Fruit fly (Drosophila melanogaster): ENCODE measurements around the gene not.
A peak's percentile ranks its signal among the peaks of the same experiment; 100 is the strongest.

Gene not

dm6 chr3L:18620988-18621734, 768 bp downstream of the not start (continued):
- peak; percentile 4 for TF ChIP-seq Blimp-1 (GFP tag; optimal IDR thresholded peaks at IDR 0.05)
- TF ChIP-seq CG7368 (GFP tag; optimal IDR thresholded peaks at IDR 0.05), result peak; percentile 27
- TF ChIP-seq CG8119 (GFP tag; IDR thresholded peaks at IDR 0.05), result no peak
- TF ChIP-seq svp (GFP tag), result peak; percentile 96
- TF ChIP-seq CG9139 (GFP tag; optimal IDR thresholded peaks at IDR 0.05), result no peak
- peak; percentile 54 for TF ChIP-seq CG6792 (GFP tag; optimal IDR thresholded peaks at IDR 0.05)
- peak; percentile 19 for TF ChIP-seq Eip75B (GFP tag; optimal IDR thresholded peaks at IDR 0.05)
- no peak for TF ChIP-seq CG32006 (GFP tag; optimal IDR thresholded peaks at IDR 0.05)

dm6 chr3L:18617893-18618577, 3.9 kb downstream of the not start, which contains the start of the genes CG13380 and CG4174:
CG13380 (minus strand) TSS chr3L:18617943.
CG4174 (minus strand) TSS chr3L:18617943.
- TF ChIP-seq svp (GFP tag), result peak; percentile 67
- no peak for TF ChIP-seq Lpt (GFP tag; optimal IDR thresholded peaks at IDR 0.05)
- TF ChIP-seq acj6 (GFP tag; optimal IDR thresholded peaks at IDR 0.05), result no peak

DNA sequence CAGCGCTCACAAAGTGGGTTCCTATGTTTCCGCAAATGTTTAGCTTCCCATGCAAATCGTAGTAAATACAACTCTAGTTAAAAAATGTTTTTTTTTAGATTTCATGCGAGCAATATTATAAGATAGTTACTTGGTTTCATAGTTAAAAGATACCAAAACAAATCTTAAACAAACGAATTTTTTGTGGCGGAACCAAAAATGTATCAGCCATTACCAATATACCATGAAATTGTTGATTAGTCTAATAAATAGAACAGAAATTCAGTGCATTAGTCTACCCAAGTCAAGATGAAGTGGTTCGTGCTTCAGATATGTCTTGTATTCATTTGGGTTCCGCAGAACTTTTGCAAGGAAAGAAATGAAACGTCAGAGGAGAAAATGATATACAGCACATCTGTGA, 10.3 kb downstream of the not start, which contains the start of gene CG32199:
TSS of gene CG32199 (plus strand) at position 301 of the 400 bp plus-strand sequence.
- no peak for TF ChIP-seq lz (GFP tag; optimal IDR thresholded peaks at IDR 0.05)
- TF ChIP-seq CG6276 (GFP tag; optimal IDR thresholded peaks at IDR 0.05), result no peak
- no peak for TF ChIP-seq CG7368 (GFP tag; optimal IDR thresholded peaks at IDR 0.05)
- no peak for TF ChIP-seq CG11902 (GFP tag; optimal IDR thresholded peaks at IDR 0.05)
- no peak for TF ChIP-seq CG11762 (GFP tag; optimal IDR thresholded peaks at IDR 0.05; ENCODE audit: insufficient read depth)
- no peak for TF ChIP-seq fd59A (GFP tag; optimal IDR thresholded peaks at IDR 0.05)
- TF ChIP-seq CG6163 (GFP tag; IDR thresholded peaks at IDR 0.05), result no peak
- no peak for TF ChIP-seq salr (GFP tag; optimal IDR thresholded peaks at IDR 0.05)
- no peak for TF ChIP-seq vri (GFP tag; optimal IDR thresholded peaks at IDR 0.05)
- TF ChIP-seq Eip93F (GFP tag; optimal IDR thresholded peaks at IDR 0.05), result no peak
- no peak for TF ChIP-seq CG8632 (GFP tag; optimal IDR thresholded peaks at IDR 0.05)
- TF ChIP-seq Blimp-1 (GFP tag; optimal IDR thresholded peaks at IDR 0.05), result no peak
- TF ChIP-seq pdm3 (GFP tag; optimal IDR thresholded peaks at IDR 0.05), result no peak
- no peak for TF ChIP-seq Eip75B (GFP tag; optimal IDR thresholded peaks at IDR 0.05)
- no peak for TF ChIP-seq Eip78C (GFP tag)
- TF ChIP-seq Hr39 (GFP tag; optimal IDR thresholded peaks at IDR 0.05), result no peak
- no peak for TF ChIP-seq Hr38 (GFP tag; optimal IDR thresholded peaks at IDR 0.05)

- TF ChIP-seq CG8319 (GFP tag; optimal IDR thresholded peaks at IDR 0.05) (no peak), CG31627 (GFP tag; optimal IDR thresholded peaks at IDR 0.05) (no peak), CG6854 (GFP tag; optimal IDR thresholded peaks at IDR 0.05) (no peak), Blimp-1 (GFP tag; optimal IDR thresholded peaks at IDR 0.05) (no peak), salr (GFP tag; optimal IDR thresholded peaks at IDR 0.05) (no peak), dac (GFP tag; optimal IDR thresholded peaks at IDR 0.05) (no peak)
Measured at dm6 chr3L:18609320-18609719, 12.6 kb downstream of the not start, which contains the start of gene CG32201. CG32201 (plus strand) TSS chr3L:18609620.

DNA sequence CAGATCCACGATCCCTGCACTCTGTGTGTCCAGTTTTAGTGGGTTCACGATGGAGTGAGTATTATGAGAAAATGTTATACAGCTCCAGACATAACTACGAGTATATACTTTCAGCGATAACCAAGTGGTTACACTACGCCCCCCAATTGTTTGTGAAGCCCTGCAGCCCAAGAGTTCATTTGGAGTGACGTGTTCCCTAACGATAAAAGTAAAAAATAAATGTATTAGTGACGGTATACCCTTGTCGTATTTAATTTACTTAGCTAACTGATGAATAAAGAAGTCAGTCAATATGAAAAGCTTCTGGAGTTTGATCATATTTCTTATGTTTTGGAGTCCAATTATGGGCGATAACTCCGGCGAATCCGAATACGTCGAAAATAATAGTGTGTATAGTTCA, 14.8 kb downstream of the not start, which contains the start of gene CG18231:
TSS of gene CG18231 (plus strand) at position 301 of the 400 bp plus-strand sequence.
- no peak for TF ChIP-seq esn (GFP tag; optimal IDR thresholded peaks at IDR 0.05)
- no peak for TF ChIP-seq Ets21C (GFP tag; optimal IDR thresholded peaks at IDR 0.05)
- no peak for TF ChIP-seq CG8119 (GFP tag; IDR thresholded peaks at IDR 0.05)
- no peak for TF ChIP-seq CG31627 (GFP tag; optimal IDR thresholded peaks at IDR 0.05)
- TF ChIP-seq Smox (GFP tag; optimal IDR thresholded peaks at IDR 0.05), result no peak
- TF ChIP-seq Met (GFP tag; optimal IDR thresholded peaks at IDR 0.05), result no peak
- no peak for TF ChIP-seq Eip78C (GFP tag)
- no peak for TF ChIP-seq eg (GFP tag; IDR thresholded peaks at IDR 0.05)
- TF ChIP-seq pdm3 (GFP tag; optimal IDR thresholded peaks at IDR 0.05), result no peak
- TF ChIP-seq Hr39 (GFP tag; optimal IDR thresholded peaks at IDR 0.05), result no peak
- TF ChIP-seq Eip93F (GFP tag; optimal IDR thresholded peaks at IDR 0.05), result no peak
- no peak for TF ChIP-seq Hr38 (GFP tag; optimal IDR thresholded peaks at IDR 0.05)
- no peak for TF ChIP-seq fkh (GFP tag; optimal IDR thresholded peaks at IDR 0.05)
- no peak for TF ChIP-seq CG11294 (GFP tag; IDR thresholded peaks at IDR 0.05)
- no peak for TF ChIP-seq dac (GFP tag; optimal IDR thresholded peaks at IDR 0.05)
- TF ChIP-seq cyc (GFP tag; optimal IDR thresholded peaks at IDR 0.05), result no peak
- no peak for TF ChIP-seq acj6 (GFP tag; optimal IDR thresholded peaks at IDR 0.05)
- no peak for TF ChIP-seq Blimp-1 (GFP tag; optimal IDR thresholded peaks at IDR 0.05)
- no peak for TF ChIP-seq Sox15 (GFP tag; optimal IDR thresholded peaks at IDR 0.05)
- no peak for TF ChIP-seq CG6808 (GFP tag; optimal IDR thresholded peaks at IDR 0.05)

Data from whole organism, prepupa.